Fruit fly (Drosophila melanogaster): ENCODE data around the gene CG31643.

- TF ChIP-seq rn (GFP tag; IDR thresholded peaks at IDR 0.05) = no peak
- TF ChIP-seq fd96Ca (GFP tag; IDR thresholded peaks at IDR 0.05) = no peak
- TF ChIP-seq CG8301 (tag; optimal IDR thresholded peaks at IDR 0.05) = no peak
- TF ChIP-seq Pif1A (GFP tag; optimal IDR thresholded peaks at IDR 0.05) = no peak
- TF ChIP-seq Snoo (tag; optimal IDR thresholded peaks at IDR 0.05) = no peak
These were observed 16.1 kb downstream of the CG31643 start, which contains the start of gene CG13995 for dm6 chr2L:6053874-6054469.
